Worm (Caenorhabditis elegans): ENCODE measurements around the gene orc-1.

The orc-1 gene

ce11 chrIII:10599699-10600098 lies 43.2 kb upstream of the orc-1 start (continued):
- TF ChIP-seq daf-8 (GFP tag; IDR thresholded peaks at IDR 0.05) (no peak), unc-130 (GFP tag; optimal IDR thresholded peaks at IDR 0.05) (no peak), nhr-11 (tag; optimal IDR thresholded peaks at IDR 0.05) (peak; percentile 40), lin-15B (tag; optimal IDR thresholded peaks at IDR 0.05) (no peak), pqm-1 (tag; optimal IDR thresholded peaks at IDR 0.05) (no peak), R02D3.7 (tag; optimal IDR thresholded peaks at IDR 0.05) (no peak), ztf-11 (tag; optimal IDR thresholded peaks at IDR 0.05) (no peak), nhr-48 (tag; optimal IDR thresholded peaks at IDR 0.05) (no peak), aha-1 (tag) (peak; percentile 94), ceh-20 (GFP tag; IDR thresholded peaks at IDR 0.05) (no peak), ceh-28 (tag; optimal IDR thresholded peaks at IDR 0.05) (no peak), zag-1 (tag; optimal IDR thresholded peaks at IDR 0.05) (no peak), tag-97 (GFP tag; IDR thresholded peaks at IDR 0.05) (no peak), ZK337.2 (GFP tag; IDR thresholded peaks at IDR 0.05) (no peak), dmd-8 (GFP tag; IDR thresholded peaks at IDR 0.05) (no peak), nhr-28 (tag; optimal IDR thresholded peaks at IDR 0.05) (peak; percentile 80), mxl-3 (GFP tag; optimal IDR thresholded peaks at IDR 0.05) (no peak), nhr-10 (tag; optimal IDR thresholded peaks at IDR 0.05) (no peak), mdl-1 (tag; optimal IDR thresholded peaks at IDR 0.05) (peak in 1 of 2 experiments; percentile 50), php-3 (GFP tag; IDR thresholded peaks at IDR 0.05) (no peak), nhr-76 (tag; optimal IDR thresholded peaks at IDR 0.05) (no peak), T20F7.1 (GFP tag; optimal IDR thresholded peaks at IDR 0.05) (no peak), Y5F2A.4 (GFP tag; optimal IDR thresholded peaks at IDR 0.05) (no peak)

- TF ChIP-seq R02D3.7 (tag; optimal IDR thresholded peaks at IDR 0.05) (no peak), Y75B8A.6 (GFP tag; IDR thresholded peaks at IDR 0.05) (no peak), mdl-1 (tag; optimal IDR thresholded peaks at IDR 0.05) (no peak), nhr-6 (tag; optimal IDR thresholded peaks at IDR 0.05) (no peak), duxl-1 (tag; optimal IDR thresholded peaks at IDR 0.05; ENCODE audit: poor library complexity) (no peak), spr-1 (tag; optimal IDR thresholded peaks at IDR 0.05) (no peak), zfp-3 (GFP tag; conservative IDR thresholded peaks at IDR 0.05) (no peak), lin-29 (GFP tag; IDR thresholded peaks at IDR 0.05) (no peak), F49E8.2 (tag; optimal IDR thresholded peaks at IDR 0.05; ENCODE audit: borderline replicate concordance) (peak; percentile 67), hlh-30 (tag; optimal IDR thresholded peaks at IDR 0.05; ENCODE audit: insufficient read depth) (no peak), nhr-111 (GFP tag; optimal IDR thresholded peaks at IDR 0.05) (no peak), hlh-11 (tag; optimal IDR thresholded peaks at IDR 0.05) (no peak), lsy-2 (tag; optimal IDR thresholded peaks at IDR 0.05) (peak in 1 of 2 experiments; percentile 28), nhr-41 (GFP tag; IDR thresholded peaks at IDR 0.05) (no peak), unc-130 (GFP tag; optimal IDR thresholded peaks at IDR 0.05) (peak; percentile 68)
These were observed 42.7 kb upstream of the orc-1 start, which contains the start of gene epg-6 for ce11 chrIII:10600138-10600626. TSS of gene epg-6 (minus strand) at chrIII:10600188.

- no peak for TF ChIP-seq zfp-3 (GFP tag; conservative IDR thresholded peaks at IDR 0.05)
- TF ChIP-seq mxl-3 (GFP tag; optimal IDR thresholded peaks at IDR 0.05): no peak
- peak; percentile 14 for TF ChIP-seq nhr-11 (tag; optimal IDR thresholded peaks at IDR 0.05)
These were observed 42.0 kb upstream of the orc-1 start for ce11 chrIII:10600894-10601293.

ce11 chrIII:10603248-10603647 lies 39.7 kb upstream of the orc-1 start, which contains the start of gene Y39A1A.2:
TSS of gene Y39A1A.2 (minus strand) at chrIII:10603566.
- TF ChIP-seq ceh-28 (tag; optimal IDR thresholded peaks at IDR 0.05): peak; percentile 75
- TF ChIP-seq Y105C5A.15 (GFP tag; IDR thresholded peaks at IDR 0.05): no peak
